Fruit fly (Drosophila melanogaster): ENCODE measurements around the gene Dref.

Dref gene

DNA sequence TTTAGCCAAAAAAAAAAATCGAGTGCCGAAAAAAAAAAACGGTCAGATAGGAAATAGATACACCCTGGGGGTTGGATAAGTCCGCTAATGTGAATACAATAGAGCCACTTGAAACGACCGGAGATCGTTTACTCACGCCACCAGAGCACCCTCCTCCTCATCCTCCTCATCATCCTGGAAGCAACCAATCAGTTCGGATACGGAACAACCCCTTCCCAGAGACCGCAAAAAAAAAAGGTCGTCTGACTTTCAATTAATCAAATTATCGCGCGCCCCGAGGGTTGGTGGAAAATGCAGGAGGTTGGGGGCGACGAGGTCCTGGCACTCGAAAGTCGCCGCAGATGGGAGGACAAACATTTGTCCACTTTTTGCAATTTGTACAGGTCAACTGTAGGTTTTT is 5.6 kb upstream of the Dref start (continued):
- TF ChIP-seq Hmx (GFP tag; optimal IDR thresholded peaks at IDR 0.05) (no peak), CG11504 (tag; optimal IDR thresholded peaks at IDR 0.05) (no peak), Side (GFP tag; optimal IDR thresholded peaks at IDR 0.05) (no peak), Optix (GFP tag; IDR thresholded peaks at IDR 0.05) (no peak), mld (GFP tag; IDR thresholded peaks at IDR 0.05; ENCODE audit: partially characterized antibody) (0 out of 3 replicates have a peak, but pooled peaks have one; percentile 17), lola (GFP tag; optimal IDR thresholded peaks at IDR 0.05) (no peak), CG13287 (GFP tag; IDR thresholded peaks at IDR 0.05; ENCODE audit: partially characterized antibody) (no peak), jing (GFP tag; optimal IDR thresholded peaks at IDR 0.05) (no peak), CG30403 (GFP tag; optimal IDR thresholded peaks at IDR 0.05) (no peak), zfh1 (GFP tag; IDR thresholded peaks at IDR 0.05) (0 out of 3 replicates have a peak, but pooled peaks have one; percentile 8), sqz (GFP tag; optimal IDR thresholded peaks at IDR 0.05) (peak; percentile 81)

DNA sequence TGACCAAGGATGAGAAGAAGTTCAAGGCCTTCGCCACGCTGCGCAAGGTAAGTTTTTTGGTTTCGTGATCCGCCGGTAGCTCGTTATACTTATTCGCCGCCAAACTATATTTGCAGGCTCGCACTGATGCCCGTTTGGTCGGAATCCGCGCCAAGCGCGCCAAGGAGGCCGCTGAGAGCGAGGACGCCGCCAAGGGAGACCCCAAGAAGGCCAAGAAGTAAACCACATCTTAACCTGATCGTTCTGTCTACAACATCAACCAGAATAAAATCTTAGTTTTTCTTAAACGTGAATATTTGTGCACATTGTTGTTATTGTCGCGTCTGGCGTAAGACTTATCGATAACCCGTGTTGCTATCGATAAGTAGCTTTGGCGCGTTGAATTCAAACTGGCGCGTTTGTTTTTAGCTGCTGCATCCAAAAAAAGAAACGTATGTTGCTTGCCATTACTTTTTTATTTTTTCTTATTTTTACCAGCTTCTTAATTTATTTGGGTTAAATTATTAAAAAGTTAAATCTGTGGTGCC is 1.2 kb upstream of the Dref start:
- no peak for TF ChIP-seq CG6654 (GFP tag; optimal IDR thresholded peaks at IDR 0.05)
- no peak for TF ChIP-seq MBD-R2 (GFP tag; IDR thresholded peaks at IDR 0.05)
- TF ChIP-seq grau (tag; optimal IDR thresholded peaks at IDR 0.05) = no peak
- TF ChIP-seq CG10274 (GFP tag; optimal IDR thresholded peaks at IDR 0.05) = no peak
- TF ChIP-seq pros (GFP tag; optimal IDR thresholded peaks at IDR 0.05) = no peak
- no peak for TF ChIP-seq bcd (GFP tag; optimal IDR thresholded peaks at IDR 0.05)
- no peak for TF ChIP-seq ase (GFP tag; IDR thresholded peaks at IDR 0.05)
- TF ChIP-seq CG11398 (GFP tag; optimal IDR thresholded peaks at IDR 0.05) = no peak
- TF ChIP-seq CG9932 (GFP tag; IDR thresholded peaks at IDR 0.05) = no peak
- no peak for TF ChIP-seq dmrt11E (tag; optimal IDR thresholded peaks at IDR 0.05)
- no peak for TF ChIP-seq sima (GFP tag; optimal IDR thresholded peaks at IDR 0.05)
- TF ChIP-seq CG4617 (GFP tag; optimal IDR thresholded peaks at IDR 0.05; ENCODE audit: borderline replicate concordance) = no peak
- TF ChIP-seq chm (GFP tag; IDR thresholded peaks at IDR 0.05) = no peak
- TF ChIP-seq br (optimal IDR thresholded peaks at IDR 0.05) = no peak
- TF ChIP-seq Gug (GFP tag; IDR thresholded peaks at IDR 0.05) = no peak
- TF ChIP-seq CG6791 (GFP tag; IDR thresholded peaks at IDR 0.05; ENCODE audit: partially characterized antibody) = peak; percentile 44; the same call in 1 of the 3 replicates
- no peak for TF ChIP-seq CG10209 (GFP tag; optimal IDR thresholded peaks at IDR 0.05)
- TF ChIP-seq emc (GFP tag; optimal IDR thresholded peaks at IDR 0.05) = no peak
- peak; percentile 65; the same call in 1 of the 2 replicates for TF ChIP-seq nerfin-2 (GFP tag; IDR thresholded peaks at IDR 0.05; ENCODE audit: partially characterized antibody)
- no peak for TF ChIP-seq CG4854 (GFP tag; optimal IDR thresholded peaks at IDR 0.05)
- TF ChIP-seq gem (tag; optimal IDR thresholded peaks at IDR 0.05) = no peak
- no peak for TF ChIP-seq al (GFP tag; IDR thresholded peaks at IDR 0.05)
- no peak for TF ChIP-seq CG5953 (GFP tag; IDR thresholded peaks at IDR 0.05)
- TF ChIP-seq CG12744 (GFP tag; optimal IDR thresholded peaks at IDR 0.05) = no peak
- no peak for TF ChIP-seq CG7745 (tag; optimal IDR thresholded peaks at IDR 0.05)
- no peak for TF ChIP-seq CG12391 (tag; optimal IDR thresholded peaks at IDR 0.05)
- TF ChIP-seq eyg (GFP tag; optimal IDR thresholded peaks at IDR 0.05) = no peak
- TF ChIP-seq eve (GFP tag; optimal IDR thresholded peaks at IDR 0.05) = no peak
- TF ChIP-seq Hr3 (GFP tag; optimal IDR thresholded peaks at IDR 0.05) = no peak
- TF ChIP-seq CG4282 (GFP tag; optimal IDR thresholded peaks at IDR 0.05) = no peak
- no peak for TF ChIP-seq CG2678 (tag; optimal IDR thresholded peaks at IDR 0.05)
- no peak for TF ChIP-seq cad (GFP tag; optimal IDR thresholded peaks at IDR 0.05)
- TF ChIP-seq tio (GFP tag; optimal IDR thresholded peaks at IDR 0.05) = no peak
- TF ChIP-seq psq (GFP tag; optimal IDR thresholded peaks at IDR 0.05) = no peak
- TF ChIP-seq CG9876 (GFP tag; optimal IDR thresholded peaks at IDR 0.05) = no peak
- no peak for TF ChIP-seq NFAT (GFP tag; IDR thresholded peaks at IDR 0.05)
- TF ChIP-seq CG13287 (GFP tag; IDR thresholded peaks at IDR 0.05; ENCODE audit: partially characterized antibody) = peak; percentile 76
- no peak for TF ChIP-seq Atf6 (GFP tag; IDR thresholded peaks at IDR 0.05)
- TF ChIP-seq Taf1 (GFP tag; IDR thresholded peaks at IDR 0.05) = no peak
- TF ChIP-seq CG4360 (GFP tag; IDR thresholded peaks at IDR 0.05) = peak; percentile 42; the same call in 1 of the 2 replicates

Data from whole organism, embryonic.